Worm (Caenorhabditis elegans) whole organism, mixed stage, embryonic: ENCODE results near the gene sra-26.
A peak's percentile ranks its signal among the peaks of the same experiment; 100 is the strongest.

Experiments used
- M03D4.4 ChIP-seq: sonication (generic microtip); optimal IDR thresholded peaks from 2 replicates; lab custom pipeline; 2017; ENCODE audit warnings: mild to moderate bottlenecking, missing genetic modification characterization, missing compliant biosample characterization
- bed-3 ChIP-seq: fragments of 200-800 bp; sonication (Bioruptor generic); optimal IDR thresholded peaks from 3 replicates; lab custom pipeline; 2018; ENCODE audit warnings: mild to moderate bottlenecking, missing genetic modification characterization, moderate library complexity, missing compliant biosample characterization
- blmp-1 ChIP-seq: fragments of 150-350 bp; optimal IDR thresholded peaks from 2 replicates; lab custom pipeline; 2014; ENCODE audit warnings: missing biosample characterization, missing genetic modification characterization
- ceh-39 ChIP-seq: fragments of 150-350 bp; optimal IDR thresholded peaks from 2 replicates; lab custom pipeline; 2014; ENCODE audit warnings: missing biosample characterization, missing genetic modification characterization
- ceh-43 ChIP-seq: fragments of 200-800 bp; sonication (Bioruptor generic); optimal IDR thresholded peaks from 2 replicates; lab custom pipeline; 2018; ENCODE audit warnings: mild to moderate bottlenecking, missing genetic modification characterization, moderate library complexity, missing compliant biosample characterization
- ceh-83 ChIP-seq: fragments of 200-800 bp; sonication (Bioruptor generic); optimal IDR thresholded peaks from 2 replicates; lab custom pipeline; 2018; ENCODE audit warnings: mild to moderate bottlenecking, missing genetic modification characterization, missing compliant biosample characterization
- ces-1 ChIP-seq: fragments of 150-350 bp; optimal IDR thresholded peaks from 2 replicates; lab custom pipeline; 2014; ENCODE audit warnings: missing biosample characterization, missing genetic modification reagents, missing genetic modification characterization
- cnd-1 ChIP-seq: fragments of 200-800 bp; sonication (Bioruptor generic); optimal IDR thresholded peaks from 2 replicates; lab custom pipeline; 2018; ENCODE audit warnings: mild to moderate bottlenecking, missing genetic modification characterization, missing compliant biosample characterization
- drap-1 ChIP-seq: fragments of 200-800 bp; sonication (Bioruptor generic); optimal IDR thresholded peaks from 3 replicates; lab custom pipeline; 2018; ENCODE audit warnings: mild to moderate bottlenecking, missing genetic modification characterization, missing compliant biosample characterization
- elt-3 ChIP-seq: fragments of 150-350 bp; optimal IDR thresholded peaks from 2 replicates; lab custom pipeline; 2014; ENCODE audit warnings: missing biosample characterization, missing genetic modification characterization
- ham-2 ChIP-seq: fragments of 200-800 bp; sonication (Bioruptor generic); optimal IDR thresholded peaks from 2 replicates; lab custom pipeline; 2018; ENCODE audit warnings: mild to moderate bottlenecking, missing genetic modification characterization, missing compliant biosample characterization
- hlh-1 ChIP-seq: fragments of 150-350 bp; optimal IDR thresholded peaks from 2 replicates; lab custom pipeline; 2014; ENCODE audit warnings: missing biosample characterization, missing genetic modification reagents, missing genetic modification characterization
- lin-13 ChIP-seq: fragments of 150-350 bp; optimal IDR thresholded peaks from 2 replicates; lab custom pipeline; 2014; ENCODE audit warnings: missing biosample characterization, missing genetic modification characterization
- lin-32 ChIP-seq: fragments of 200-800 bp; sonication (Bioruptor generic); optimal IDR thresholded peaks from 2 replicates; lab custom pipeline; 2018; ENCODE audit warnings: mild to moderate bottlenecking, missing genetic modification characterization, missing compliant biosample characterization
- lsy-2 ChIP-seq: fragments of 150-350 bp; optimal IDR thresholded peaks from 2 replicates; lab custom pipeline; 2014; ENCODE audit warnings: missing biosample characterization, missing genetic modification characterization
- mab-5 ChIP-seq: fragments of 150-350 bp; optimal IDR thresholded peaks from 2 replicates; lab custom pipeline; 2014; ENCODE audit warnings: missing biosample characterization, missing genetic modification characterization
- mls-2 ChIP-seq: sonication (generic microtip); optimal IDR thresholded peaks from 2 replicates; lab custom pipeline; 2016; ENCODE audit warnings: mild to moderate bottlenecking, missing genetic modification characterization, moderate library complexity, missing compliant biosample characterization
- nhr-12 ChIP-seq: fragments of 150-350 bp; optimal IDR thresholded peaks from 2 replicates; lab custom pipeline; 2014; ENCODE audit warnings: missing biosample characterization, missing genetic modification characterization
- nhr-2 ChIP-seq: fragments of 150-350 bp; optimal IDR thresholded peaks from 2 replicates; lab custom pipeline; 2014; ENCODE audit warnings: missing biosample characterization, missing genetic modification characterization
- nhr-237 ChIP-seq: fragments of 150-350 bp; optimal IDR thresholded peaks from 2 replicates; lab custom pipeline; 2014; ENCODE audit warnings: missing biosample characterization, missing genetic modification characterization
- nhr-28 ChIP-seq: fragments of 150-350 bp; optimal IDR thresholded peaks from 2 replicates; lab custom pipeline; 2014; ENCODE audit warnings: missing biosample characterization, missing genetic modification characterization
- nhr-76 ChIP-seq: sonication (generic microtip); optimal IDR thresholded peaks from 2 replicates; lab custom pipeline; 2017; ENCODE audit warnings: missing biosample characterization, missing genetic modification characterization
- pha-4 ChIP-seq: fragments of 150-350 bp; optimal IDR thresholded peaks from 2 replicates; lab custom pipeline; 2018; ENCODE audit warnings: missing biosample characterization, missing genetic modification reagents, missing genetic modification characterization
- sem-2 ChIP-seq: fragments of 200-800 bp; sonication (Bioruptor generic); optimal IDR thresholded peaks from 2 replicates; lab custom pipeline; 2018; ENCODE audit warnings: mild to moderate bottlenecking, missing genetic modification characterization, missing compliant biosample characterization
- snpc-4 ChIP-seq: fragments of 150-350 bp; optimal IDR thresholded peaks from 2 replicates; lab custom pipeline; 2014; ENCODE audit warnings: missing biosample characterization, missing genetic modification characterization
- tbx-8 ChIP-seq: fragments of 200-800 bp; sonication (Bioruptor generic); optimal IDR thresholded peaks from 2 replicates; lab custom pipeline; 2018; ENCODE audit warnings: mild to moderate bottlenecking, missing genetic modification characterization, moderate library complexity, missing compliant biosample characterization
- unc-120 ChIP-seq: sonication (generic microtip); optimal IDR thresholded peaks from 2 replicates; lab custom pipeline; 2017; ENCODE audit warnings: missing genetic modification characterization, missing compliant biosample characterization; ENCODE audit not compliant: poor library complexity, severe bottlenecking
- unc-62 ChIP-seq: fragments of 150-350 bp; optimal IDR thresholded peaks from 2 replicates; lab custom pipeline; 2014; ENCODE audit warnings: missing biosample characterization, missing genetic modification reagents, missing genetic modification characterization
- zip-8 ChIP-seq: fragments of 150-350 bp; optimal IDR thresholded peaks from 2 replicates; lab custom pipeline; 2014; ENCODE audit warnings: missing biosample characterization, missing genetic modification characterization
- ztf-11 ChIP-seq: fragments of 150-350 bp; optimal IDR thresholded peaks from 2 replicates; lab custom pipeline; 2014; ENCODE audit warnings: missing biosample characterization, missing genetic modification characterization

Gene sra-26

ce11 chrII:6683663-6684285 lies 32.2 kb upstream of the sra-26 start, which contains the start of gene gyf-1:
Gene gyf-1 (plus strand): TSS chrII:6684235.
- TF ChIP-seq ham-2 (GFP tag; lab: Kevin White, UChicago) = peak; percentile 23
- TF ChIP-seq nhr-12 (tag; lab: Kevin White, UChicago) = no peak
- no peak for TF ChIP-seq tbx-8
- peak; percentile 18 for TF ChIP-seq unc-120 (tag; lab: Kevin White, UChicago)
- peak; percentile 8 for TF ChIP-seq lsy-2 (tag; lab: Kevin White, UChicago)

DNA sequence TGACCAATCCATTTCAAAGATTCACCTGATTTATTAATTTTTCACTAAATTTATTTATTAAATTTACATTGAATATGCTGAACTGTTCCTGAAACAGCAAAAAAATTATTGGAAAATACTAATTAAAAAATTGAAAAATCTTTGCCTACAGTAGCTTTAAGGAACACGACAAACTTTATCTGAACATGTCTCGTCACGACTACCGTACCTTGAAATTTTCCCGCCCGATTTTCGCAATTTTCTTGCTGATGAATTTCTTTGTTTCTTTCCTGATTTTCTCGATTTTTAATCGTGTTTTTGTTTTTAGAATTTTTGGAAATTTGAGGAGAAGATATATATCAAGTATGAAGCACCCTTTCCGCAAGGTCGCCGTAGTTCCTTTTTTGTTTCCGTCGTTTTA lies 31.3 kb upstream of the sra-26 start:
- TF ChIP-seq pha-4 (tag; lab: Kevin White, UChicago) (no peak), drap-1 (GFP tag; lab: Kevin White, UChicago) (no peak), sem-2 (no peak), ztf-11 (tag; lab: Kevin White, UChicago) (no peak), nhr-76 (tag; lab: Kevin White, UChicago) (no peak), ces-1 (GFP tag; lab: Kevin White, UChicago) (no peak), lin-13 (no peak), ceh-39 (no peak), snpc-4 (tag; lab: Kevin White, UChicago) (no peak), bed-3 (GFP tag; lab: Kevin White, UChicago) (no peak), cnd-1 (tag; lab: Kevin White, UChicago) (no peak)

DNA sequence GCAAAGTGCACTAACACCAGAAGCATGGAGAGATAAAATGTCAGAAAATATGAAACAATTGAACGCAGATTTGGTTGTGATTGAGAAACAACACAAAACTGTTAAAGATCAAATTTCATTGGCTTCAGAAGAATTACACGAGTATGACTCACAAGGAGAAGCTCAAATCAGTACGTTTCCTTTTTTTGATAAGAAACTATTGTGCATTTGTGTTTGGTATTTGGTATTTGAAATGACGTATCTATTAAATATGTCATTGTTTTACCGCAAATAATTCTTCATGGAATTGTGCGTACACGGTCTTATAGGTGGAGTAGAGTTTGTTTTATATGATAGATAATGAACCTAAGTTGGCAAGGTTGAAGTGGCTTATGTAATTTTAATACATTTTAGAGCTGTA lies 29.9 kb upstream of the sra-26 start:
- TF ChIP-seq tbx-8 = no peak
- TF ChIP-seq unc-62 (GFP tag; lab: Kevin White, UChicago) = no peak
- no peak for TF ChIP-seq ham-2 (GFP tag; lab: Kevin White, UChicago)
- no peak for TF ChIP-seq ceh-43 (GFP tag; lab: Kevin White, UChicago)
- no peak for TF ChIP-seq nhr-28
- no peak for TF ChIP-seq nhr-12 (tag; lab: Kevin White, UChicago)
- no peak for TF ChIP-seq blmp-1 (tag; lab: Kevin White, UChicago)
- no peak for TF ChIP-seq elt-3 (tag; lab: Kevin White, UChicago)
- TF ChIP-seq zip-8 (tag; lab: Kevin White, UChicago) = no peak
- TF ChIP-seq, all 35 proteins: peak for 0

ce11 chrII:6679724-6680123 lies 28.1 kb upstream of the sra-26 start, which contains the start of gene ift-74:
Gene ift-74 (plus strand): TSS chrII:6680024.
- TF ChIP-seq snpc-4 (tag; lab: Kevin White, UChicago) = no peak
- TF ChIP-seq cnd-1 (tag; lab: Kevin White, UChicago) = no peak
- TF ChIP-seq lin-13 = no peak
- no peak for TF ChIP-seq lin-32 (GFP tag; lab: Kevin White, UChicago)
- TF ChIP-seq nhr-76 (tag; lab: Kevin White, UChicago) = no peak
- no peak for TF ChIP-seq nhr-237 (tag; lab: Kevin White, UChicago)
- no peak for TF ChIP-seq mls-2 (tag; lab: Kevin White, UChicago)
- TF ChIP-seq bed-3 (GFP tag; lab: Kevin White, UChicago) = no peak
- no peak for TF ChIP-seq mab-5 (tag; lab: Kevin White, UChicago)
- TF ChIP-seq tbx-8 = no peak
- TF ChIP-seq ceh-83 = no peak
- no peak for TF ChIP-seq M03D4.4 (tag; lab: Kevin White, UChicago)
- TF ChIP-seq pha-4 (tag; lab: Kevin White, UChicago) = no peak
- TF ChIP-seq nhr-12 (tag; lab: Kevin White, UChicago) = no peak

ce11 chrII:6673894-6674293 lies 22.3 kb upstream of the sra-26 start, which contains the start of gene H43E16.1:
Gene H43E16.1 (plus strand): TSS chrII:6674268.
- TF ChIP-seq mls-2 (tag; lab: Kevin White, UChicago) = no peak
- peak; percentile 97 for TF ChIP-seq zip-8 (tag; lab: Kevin White, UChicago)

- no peak for TF ChIP-seq lin-13
- TF ChIP-seq ces-1 (GFP tag; lab: Kevin White, UChicago) = no peak
- no peak for TF ChIP-seq ceh-43 (GFP tag; lab: Kevin White, UChicago)
- TF ChIP-seq nhr-76 (tag; lab: Kevin White, UChicago) = no peak
- no peak for TF ChIP-seq M03D4.4 (tag; lab: Kevin White, UChicago)
- no peak for TF ChIP-seq bed-3 (GFP tag; lab: Kevin White, UChicago)
- no peak for TF ChIP-seq nhr-2 (tag; lab: Kevin White, UChicago)
- no peak for TF ChIP-seq ham-2 (GFP tag; lab: Kevin White, UChicago)
- no peak for TF ChIP-seq tbx-8
- TF ChIP-seq zip-8 (tag; lab: Kevin White, UChicago) = no peak
- no peak for TF ChIP-seq ztf-11 (tag; lab: Kevin White, UChicago)
- no peak for TF ChIP-seq sem-2
- no peak for TF ChIP-seq hlh-1 (tag; lab: Kevin White, UChicago)
- TF ChIP-seq unc-62 (GFP tag; lab: Kevin White, UChicago) = no peak
- no peak for TF ChIP-seq snpc-4 (tag; lab: Kevin White, UChicago)
- TF ChIP-seq nhr-12 (tag; lab: Kevin White, UChicago) = no peak
Observed at ce11 chrII:6668496-6668895, 16.9 kb upstream of the sra-26 start.
